Worm (Caenorhabditis elegans) whole organism, midembryonic: ENCODE results near the gene C39D10.1.

ENCODE experiments used
- T22C8.4 ChIP-seq: fragments of 200-800 bp; sonication (Bioruptor generic); IDR thresholded peaks from 2 replicates; pipeline ENCODE4 v1.3.6; 2022; ENCODE audit warnings: missing genetic modification characterization, missing compliant biosample characterization
- cog-1 ChIP-seq: sonication (generic microtip); optimal IDR thresholded peaks from 2 replicates; lab custom pipeline; 2016; ENCODE audit warnings: missing genetic modification characterization, missing compliant biosample characterization
- flt-1 ChIP-seq: fragments of 200-800 bp; sonication (Bioruptor generic); IDR thresholded peaks from 2 replicates; pipeline ENCODE4 v1.3.6; 2022; ENCODE audit warnings: missing genetic modification characterization, missing compliant biosample characterization
- klf-2 ChIP-seq: fragments of 200-800 bp; sonication (Bioruptor generic); conservative IDR thresholded peaks from 2 replicates; pipeline ENCODE4 v1.3.6; 2022; ENCODE audit warnings: missing genetic modification reagents, missing genetic modification characterization, missing compliant biosample characterization
- med-1 ChIP-seq: sonication (generic microtip); optimal IDR thresholded peaks from 2 replicates; lab custom pipeline; 2017; ENCODE audit warnings: missing genetic modification characterization, mild to moderate bottlenecking, missing compliant biosample characterization, antibody characterized with exemption, missing genetic modification reagents; ENCODE audit not compliant: insufficient read depth
- ref-1 ChIP-seq: fragments of 200-800 bp; sonication (Bioruptor generic); conservative IDR thresholded peaks from 2 replicates; pipeline ENCODE4 v1.3.6; 2022; ENCODE audit warnings: missing genetic modification reagents, missing genetic modification characterization, missing compliant biosample characterization
- tab-1 ChIP-seq: fragments of 200-800 bp; sonication (Bioruptor generic); IDR thresholded peaks from 2 replicates; pipeline ENCODE4 v1.3.6; 2022; ENCODE audit warnings: missing genetic modification characterization, missing compliant biosample characterization
- ztf-23 ChIP-seq: fragments of 200-800 bp; sonication (Bioruptor generic); IDR thresholded peaks from 2 replicates; pipeline ENCODE4 v1.3.6; 2022; ENCODE audit warnings: missing genetic modification reagents, missing genetic modification characterization, missing compliant biosample characterization
- ztf-29 ChIP-seq: fragments of 200-800 bp; sonication (Bioruptor generic); IDR thresholded peaks from 2 replicates; pipeline ENCODE4 v1.3.6; 2022; ENCODE audit warnings: missing genetic modification reagents, missing genetic modification characterization, missing compliant biosample characterization

C39D10.1 gene

DNA sequence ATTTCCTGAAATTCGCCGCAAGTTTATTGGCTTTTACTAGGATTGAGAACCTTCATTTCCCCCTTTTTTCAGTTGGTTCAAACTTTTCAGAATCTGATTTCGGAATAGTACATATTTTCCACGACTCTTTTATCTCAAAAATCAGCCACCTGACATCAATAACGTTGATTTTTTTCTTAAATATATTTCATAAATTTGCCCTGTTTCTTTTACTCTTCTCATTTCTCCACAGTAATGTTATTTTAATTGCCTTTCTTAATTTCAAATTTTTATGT, 46.2 kb downstream of the C39D10.1 start:
- TF ChIP-seq T22C8.4 = no peak
- TF ChIP-seq cog-1 (tag; lab: Kevin White, UChicago) = no peak
- TF ChIP-seq ref-1 (GFP tag; lab: Robert Waterston, UW) = no peak
- TF ChIP-seq tab-1 (GFP tag; lab: Robert Waterston, UW) = no peak
- TF ChIP-seq flt-1 (GFP tag; lab: Robert Waterston, UW) = no peak
- no peak for TF ChIP-seq ztf-23
- TF ChIP-seq klf-2 = no peak
- no peak for TF ChIP-seq ztf-29
- TF ChIP-seq med-1 (GFP tag; lab: Kevin White, UChicago) = no peak

DNA sequence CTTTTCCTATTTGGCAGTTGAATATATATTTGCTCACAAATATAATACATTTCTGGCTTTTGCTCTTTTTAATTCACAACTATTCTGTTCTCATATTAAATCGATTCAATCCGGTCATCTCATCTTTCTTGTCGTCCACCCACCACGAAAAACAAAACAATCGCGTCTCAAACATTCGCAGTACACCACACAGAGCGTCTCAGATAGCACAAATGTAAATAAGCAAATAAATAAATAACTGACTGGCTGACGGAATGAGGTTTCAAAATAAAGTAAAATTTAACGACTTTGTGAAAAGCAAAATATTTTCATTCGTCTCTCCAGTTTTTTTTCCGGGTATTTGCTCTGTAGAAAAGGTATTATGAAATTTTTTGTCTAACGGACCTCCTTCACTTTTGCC, 46.9 kb downstream of the C39D10.1 start:
- TF ChIP-seq flt-1 (GFP tag; lab: Robert Waterston, UW) (no peak), cog-1 (tag; lab: Kevin White, UChicago) (no peak), klf-2 (no peak), ref-1 (GFP tag; lab: Robert Waterston, UW) (no peak), ztf-23 (no peak), tab-1 (GFP tag; lab: Robert Waterston, UW) (no peak), T22C8.4 (no peak)

DNA sequence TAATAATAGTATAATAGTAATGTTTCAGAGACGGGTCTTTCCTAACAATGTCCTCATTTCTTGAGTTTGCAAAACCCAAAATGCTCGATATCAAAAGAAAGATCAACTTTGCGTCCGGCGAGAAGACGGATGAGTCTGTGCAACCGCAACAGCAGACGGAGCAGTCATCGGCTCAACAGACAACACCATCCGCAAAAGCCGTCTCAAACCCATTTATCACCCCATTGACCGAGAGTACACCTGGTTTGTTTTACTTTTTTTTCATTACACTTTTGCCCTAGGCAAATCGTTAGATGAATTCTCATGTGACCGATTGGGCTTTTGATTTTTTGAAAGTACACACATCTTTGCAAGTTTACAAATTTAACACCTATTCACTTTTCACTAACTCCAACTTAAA, 47.6 kb downstream of the C39D10.1 start, which contains the start of gene dct-1:
dct-1 (plus strand) TSS at position 27 of the 400 bp plus-strand sequence.
- no peak for TF ChIP-seq klf-2
- no peak for TF ChIP-seq T22C8.4
- TF ChIP-seq med-1 (GFP tag; lab: Kevin White, UChicago) = no peak
- no peak for TF ChIP-seq cog-1 (tag; lab: Kevin White, UChicago)
- no peak for TF ChIP-seq tab-1 (GFP tag; lab: Robert Waterston, UW)

DNA sequence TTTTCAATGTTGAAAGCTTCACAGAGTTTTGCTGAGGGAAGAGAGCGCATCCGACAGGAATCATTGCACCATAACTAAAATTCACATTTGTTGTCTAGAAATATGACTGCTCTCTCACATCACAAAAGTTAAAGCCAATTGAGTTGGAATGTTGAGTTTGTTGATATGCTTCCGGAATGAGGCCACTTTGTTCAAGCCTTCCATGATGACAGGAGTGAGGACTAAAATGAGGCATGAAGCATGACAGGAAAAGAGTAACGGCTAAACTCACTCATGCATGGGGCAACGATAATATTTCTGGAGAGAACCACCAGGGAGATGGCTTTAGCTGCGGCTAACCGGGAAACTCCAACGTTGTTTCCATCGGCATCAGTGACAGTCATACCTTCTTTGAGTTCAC, 49.7 kb downstream of the C39D10.1 start:
- TF ChIP-seq ref-1 (GFP tag; lab: Robert Waterston, UW) (no peak), ztf-23 (no peak), tab-1 (GFP tag; lab: Robert Waterston, UW) (no peak), T22C8.4 (no peak), med-1 (GFP tag; lab: Kevin White, UChicago) (no peak), ztf-29 (no peak), flt-1 (GFP tag; lab: Robert Waterston, UW) (no peak)
